Worm (Caenorhabditis elegans) whole organism, young adult: Measurements from ENCODE around the gene idpp-8.

Experiments
- B0019.2 ChIP-seq: fragments of 200-800 bp; sonication (Bioruptor generic); conservative IDR thresholded peaks from 2 replicates; pipeline ENCODE4 v1.3.6; 2022; ENCODE audit warnings: missing genetic modification reagents, missing genetic modification characterization, missing compliant biosample characterization
- D2030.7 ChIP-seq: fragments of 200-800 bp; sonication (Bioruptor generic); IDR thresholded peaks from 2 replicates; pipeline ENCODE4 v1.3.6; 2022; ENCODE audit warnings: missing genetic modification reagents, missing genetic modification characterization, missing compliant biosample characterization
- F49E8.2 ChIP-seq: sonication (generic microtip); optimal IDR thresholded peaks from 3 replicates; lab custom pipeline; 2017; ENCODE audit warnings: missing genetic modification characterization, mild to moderate bottlenecking, missing compliant biosample characterization, antibody characterized with exemption, moderate library complexity; ENCODE audit not compliant: insufficient read depth
- F57A8.1 ChIP-seq: fragments of 200-800 bp; sonication (Bioruptor generic); optimal IDR thresholded peaks from 2 replicates; lab custom pipeline; 2018; ENCODE audit warnings: mild to moderate bottlenecking, missing genetic modification characterization, moderate library complexity, missing compliant biosample characterization
- T07F8.4 ChIP-seq: sonication (generic microtip); optimal IDR thresholded peaks from 2 replicates; lab custom pipeline; 2016; ENCODE audit warnings: mild to moderate bottlenecking, missing genetic modification characterization, moderate library complexity, missing compliant biosample characterization
- Y53G8AR.9 ChIP-seq: fragments of 200-800 bp; sonication (Bioruptor generic); conservative IDR thresholded peaks from 2 replicates; pipeline ENCODE4 v1.3.6; 2022; ENCODE audit warnings: missing genetic modification reagents, missing genetic modification characterization, missing compliant biosample characterization
- ama-1 ChIP-seq, 3 experiments: fragments of 150-350 bp in 1 of 3; sonication (generic microtip) in 2 of 3; optimal IDR thresholded peaks; 2 replicates each; lab custom pipeline; 2014 to 2018; ENCODE audit warnings: missing biosample characterization in 2 of 3, missing genetic modification characterization in 2 of 3, missing genetic modification reagents in 2 of 3
- aptf-2 ChIP-seq: fragments of 200-800 bp; sonication (Bioruptor generic); conservative IDR thresholded peaks from 2 replicates; pipeline ENCODE4 v1.3.6; 2022; ENCODE audit warnings: missing genetic modification reagents, missing genetic modification characterization, missing compliant biosample characterization
- bed-1 ChIP-seq: fragments of 200-800 bp; sonication (Bioruptor generic); IDR thresholded peaks from 2 replicates; pipeline ENCODE4 v1.3.6; 2022; ENCODE audit warnings: missing genetic modification reagents, missing genetic modification characterization, missing compliant biosample characterization
- bed-2 ChIP-seq: fragments of 200-800 bp; sonication (Bioruptor generic); IDR thresholded peaks from 2 replicates; pipeline ENCODE4 v1.3.6; 2022; ENCODE audit warnings: missing genetic modification reagents, missing genetic modification characterization, missing compliant biosample characterization
- cebp-1 ChIP-seq, 2 experiments: fragments of 200-800 bp in 1 of 2; sonication (Bioruptor generic) in 1 of 2; sonication (generic microtip) in 1 of 2; IDR thresholded peaks in 1 of 2; optimal IDR thresholded peaks in 1 of 2; 2 replicates each; pipeline versions ENCODE4 v1.3.6 to Lab custom; 2017 to 2022; ENCODE audit warnings: missing compliant biosample characterization in 2 of 2, missing genetic modification characterization in 2 of 2, mild to moderate bottlenecking in 1 of 2, missing genetic modification reagents in 1 of 2, moderate library complexity in 1 of 2
- ceh-27 ChIP-seq: fragments of 200-800 bp; sonication (Bioruptor generic); optimal IDR thresholded peaks from 2 replicates; lab custom pipeline; 2018; ENCODE audit warnings: mild to moderate bottlenecking, missing genetic modification characterization, moderate library complexity, missing compliant biosample characterization
- chd-7 ChIP-seq: sonication (generic microtip); optimal IDR thresholded peaks from 2 replicates; lab custom pipeline; 2016; ENCODE audit warnings: mild to moderate bottlenecking, missing genetic modification characterization, moderate library complexity, missing compliant biosample characterization
- ekl-4 ChIP-seq: fragments of 200-800 bp; sonication (Bioruptor generic); IDR thresholded peaks from 2 replicates; pipeline ENCODE4 v1.3.6; 2022; ENCODE audit warnings: missing genetic modification reagents, missing genetic modification characterization, missing compliant biosample characterization
- gei-17 ChIP-seq: fragments of 200-800 bp; sonication (Bioruptor generic); optimal IDR thresholded peaks from 2 replicates; lab custom pipeline; 2018; ENCODE audit warnings: mild to moderate bottlenecking, missing genetic modification characterization, missing compliant biosample characterization
- hlh-12 ChIP-seq: sonication (generic microtip); optimal IDR thresholded peaks from 2 replicates; lab custom pipeline; 2016; ENCODE audit warnings: missing genetic modification characterization, missing compliant biosample characterization
- hmg-20 ChIP-seq: fragments of 200-800 bp; sonication (Bioruptor generic); IDR thresholded peaks from 2 replicates; pipeline ENCODE4 v1.3.6; 2022; ENCODE audit warnings: missing genetic modification reagents, missing genetic modification characterization, missing compliant biosample characterization
- lin-40 ChIP-seq: sonication (generic microtip); optimal IDR thresholded peaks from 2 replicates; lab custom pipeline; 2016; ENCODE audit warnings: missing genetic modification characterization, mild to moderate bottlenecking, missing compliant biosample characterization, missing genotype, missing genetic modification reagents
- mes-4 ChIP-seq: sonication (generic microtip); optimal IDR thresholded peaks from 2 replicates; lab custom pipeline; 2016; ENCODE audit warnings: missing genotype, missing genetic modification characterization, missing compliant biosample characterization
- nfya-2 ChIP-seq: fragments of 200-800 bp; sonication (Bioruptor generic); IDR thresholded peaks from 2 replicates; pipeline ENCODE4 v1.3.6; 2022; ENCODE audit warnings: missing genetic modification reagents, missing genetic modification characterization, missing compliant biosample characterization
- nhr-27 ChIP-seq: fragments of 200-800 bp; sonication (Bioruptor generic); optimal IDR thresholded peaks from 2 replicates; lab custom pipeline; 2018; ENCODE audit warnings: mild to moderate bottlenecking, missing genetic modification characterization, moderate library complexity, missing compliant biosample characterization
- nhr-80 ChIP-seq: sonication (generic microtip); optimal IDR thresholded peaks from 2 replicates; lab custom pipeline; 2016; ENCODE audit warnings: missing genetic modification characterization, missing compliant biosample characterization
- repo-1 ChIP-seq: sonication (generic microtip); optimal IDR thresholded peaks from 2 replicates; lab custom pipeline; 2017; ENCODE audit warnings: mild to moderate bottlenecking, missing genetic modification characterization, missing compliant biosample characterization
- sea-2 ChIP-seq: fragments of 200-800 bp; sonication (Bioruptor generic); IDR thresholded peaks from 2 replicates; pipeline ENCODE4 v1.3.6; 2022; ENCODE audit warnings: missing genetic modification characterization, missing compliant biosample characterization
- snpc-1.1 ChIP-seq: sonication (generic microtip); optimal IDR thresholded peaks from 2 replicates; lab custom pipeline; 2017; ENCODE audit warnings: missing genetic modification characterization, mild to moderate bottlenecking, missing compliant biosample characterization, antibody characterized with exemption, moderate library complexity, missing genotype, missing genetic modification reagents; ENCODE audit not compliant: insufficient read depth
- snpc-1.3 ChIP-seq: sonication (generic microtip); optimal IDR thresholded peaks from 2 replicates; lab custom pipeline; 2017; ENCODE audit warnings: missing genetic modification characterization, mild to moderate bottlenecking, missing compliant biosample characterization, antibody characterized with exemption, moderate library complexity, missing genotype, missing genetic modification reagents; ENCODE audit not compliant: insufficient read depth
- snpc-4 ChIP-seq, 5 experiments: fragments of 150-350 bp in 1 of 5; sonication (generic microtip) in 4 of 5; optimal IDR thresholded peaks; 2 replicates each; lab custom pipeline; 2014 to 2018; ENCODE audit warnings: missing genetic modification characterization in 5 of 5, missing biosample characterization in 3 of 5, antibody characterized with exemption in 2 of 5, mild to moderate bottlenecking in 2 of 5, missing compliant biosample characterization in 2 of 5, missing genotype in 2 of 5, moderate library complexity in 2 of 5, missing genetic modification reagents in 1 of 5
- somi-1 ChIP-seq: fragments of 200-800 bp; sonication (Bioruptor generic); optimal IDR thresholded peaks from 2 replicates; lab custom pipeline; 2018; ENCODE audit warnings: mild to moderate bottlenecking, missing genetic modification characterization, missing compliant biosample characterization
- sptf-2 ChIP-seq: fragments of 200-800 bp; sonication (Bioruptor generic); optimal IDR thresholded peaks from 2 replicates; lab custom pipeline; 2018; ENCODE audit warnings: mild to moderate bottlenecking, missing genetic modification characterization, missing compliant biosample characterization
- tbx-9 ChIP-seq: sonication (generic microtip); optimal IDR thresholded peaks from 2 replicates; lab custom pipeline; 2016; ENCODE audit warnings: borderline replicate concordance, missing genetic modification characterization, inconsistent platforms, missing compliant biosample characterization
- ztf-26 ChIP-seq: sonication (generic microtip); optimal IDR thresholded peaks from 2 replicates; lab custom pipeline; 2017; ENCODE audit warnings: missing genetic modification characterization, missing compliant biosample characterization
- ztf-3 ChIP-seq: fragments of 200-800 bp; sonication (Bioruptor generic); optimal IDR thresholded peaks from 2 replicates; lab custom pipeline; 2018; ENCODE audit warnings: mild to moderate bottlenecking, missing genetic modification characterization, missing compliant biosample characterization
- ztf-6 ChIP-seq: fragments of 200-800 bp; sonication (Bioruptor generic); IDR thresholded peaks from 2 replicates; pipeline ENCODE4 v1.3.6; 2022; ENCODE audit warnings: missing genetic modification reagents, missing genetic modification characterization, missing compliant biosample characterization

The idpp-8 gene

DNA sequence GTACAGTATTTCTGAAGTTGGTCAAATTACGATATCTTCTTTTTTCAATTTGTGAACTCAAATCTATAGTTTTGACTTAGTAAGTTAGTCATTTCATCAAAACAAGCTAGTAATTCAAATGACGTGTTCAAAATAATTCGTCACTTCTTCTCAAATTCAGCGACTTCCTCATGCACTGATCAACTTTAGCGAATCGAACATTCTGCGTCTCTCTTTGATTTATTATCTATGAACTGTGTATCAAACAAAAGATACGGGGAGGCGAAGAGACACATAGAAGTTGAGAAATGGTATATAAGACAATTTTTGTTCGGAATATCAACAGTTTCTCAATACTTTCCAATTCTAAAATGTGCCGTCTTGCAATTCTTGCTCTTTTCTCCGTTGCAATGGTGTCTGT is 3.4 kb upstream of the idpp-8 start, which contains the start of gene srlf-34:
Gene srlf-34, plus strand, starts transcription at position 321 of the 400 bp plus-strand sequence.
- no peak for TF ChIP-seq aptf-2 (GFP tag; lab: Robert Waterston, UW)
- TF ChIP-seq nhr-27 (tag; lab: Kevin White, UChicago), result no peak

DNA sequence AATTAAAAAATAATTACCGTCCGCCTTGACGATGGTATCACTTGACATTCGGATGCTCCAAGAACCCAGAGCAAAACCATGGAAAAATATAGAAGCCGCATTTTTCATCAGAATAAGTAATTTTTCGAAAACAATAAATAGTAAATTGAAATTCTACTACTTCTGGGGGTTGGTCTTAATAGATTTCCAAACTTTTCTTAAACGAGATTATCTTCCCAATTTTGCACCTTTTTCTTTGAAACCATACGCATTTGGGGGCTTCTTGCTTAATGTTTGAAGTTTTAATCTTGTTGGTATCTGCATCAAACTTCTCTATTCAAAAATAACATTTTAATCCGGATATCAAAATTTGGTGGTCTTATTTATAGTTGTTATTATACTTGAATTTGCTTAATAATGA is 767 bp downstream of the idpp-8 start, which contains the start of gene gcy-5:
Gene gcy-5, minus strand, starts transcription at position 101 of the 400 bp plus-strand sequence.
- TF ChIP-seq hlh-12 (tag; lab: Kevin White, UChicago) (no peak), ceh-27 (GFP tag; lab: Kevin White, UChicago) (no peak)
- TF ChIP-seq, all 124 proteins: peak for 0

DNA sequence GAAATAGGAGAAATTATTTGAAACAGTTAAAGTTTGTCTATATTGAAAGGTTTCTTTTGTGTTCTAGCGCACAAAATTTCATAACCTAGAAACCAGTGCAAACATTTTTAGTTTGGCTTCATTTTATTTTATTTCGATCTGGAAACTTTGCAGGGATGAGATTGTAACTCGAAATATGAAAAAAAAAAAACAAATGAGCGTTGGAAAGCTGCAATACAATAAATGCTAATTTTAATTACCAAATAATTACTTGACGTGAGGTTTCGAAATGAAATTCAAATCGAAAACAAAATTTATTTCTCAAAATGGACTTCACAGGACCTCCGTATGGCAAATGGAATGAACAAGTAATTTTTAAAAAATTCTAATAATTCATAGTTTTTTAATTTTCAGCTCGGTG is 1.7 kb downstream of the idpp-8 start, which contains the start of gene M02G9.4:
Gene M02G9.4, plus strand, starts transcription at position 301 of the 400 bp plus-strand sequence.
- TF ChIP-seq bed-2 (GFP tag; lab: Robert Waterston, UW) (no peak), tbx-9 (tag; lab: Kevin White, UChicago) (no peak), F49E8.2 (tag; lab: Kevin White, UChicago) (no peak), F57A8.1 (GFP tag; lab: Kevin White, UChicago) (no peak), hmg-20 (GFP tag; lab: Robert Waterston, UW) (no peak), B0019.2 (GFP tag; lab: Robert Waterston, UW) (no peak), ceh-27 (GFP tag; lab: Kevin White, UChicago) (no peak), gei-17 (GFP tag; lab: Kevin White, UChicago) (no peak), Y53G8AR.9 (GFP tag; lab: Robert Waterston, UW) (no peak), repo-1 (tag; lab: Kevin White, UChicago) (no peak), ztf-3 (GFP tag; lab: Kevin White, UChicago) (no peak), lin-40 (tag; lab: Kevin White, UChicago) (no peak), T07F8.4 (tag; lab: Kevin White, UChicago) (no peak), chd-7 (tag; lab: Kevin White, UChicago) (no peak), D2030.7 (GFP tag; lab: Robert Waterston, UW) (no peak), mes-4 (tag; lab: Kevin White, UChicago) (no peak)

DNA sequence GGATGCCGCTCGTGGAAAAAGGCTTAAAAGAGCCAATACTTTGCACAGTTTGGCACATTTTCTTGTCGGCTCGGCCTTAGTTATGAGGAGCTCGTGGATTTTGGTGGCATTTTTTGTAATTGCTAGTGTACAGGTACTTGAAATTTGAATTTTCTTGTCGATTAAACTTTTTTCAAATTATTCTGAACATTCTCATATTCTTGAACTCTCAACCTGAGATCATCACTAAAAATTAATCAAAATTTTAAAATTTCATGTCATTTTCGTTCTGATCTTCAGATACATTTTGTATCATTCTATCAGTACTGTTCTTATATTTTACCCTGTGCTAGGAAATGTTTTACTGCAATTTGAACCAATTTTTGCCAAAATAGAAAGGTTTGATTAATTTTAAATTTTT is 6.1 kb downstream of the idpp-8 start, which contains the start of gene idpp-4:
Gene idpp-4, plus strand, starts transcription at position 51 of the 400 bp plus-strand sequence.
- no peak for TF ChIP-seq F57A8.1 (GFP tag; lab: Kevin White, UChicago)
- no peak for TF ChIP-seq sea-2 (GFP tag; lab: Robert Waterston, UW)
- no peak for TF ChIP-seq ekl-4
- TF ChIP-seq snpc-1.3, result no peak
- TF ChIP-seq nfya-2 (GFP tag; lab: Robert Waterston, UW), result no peak
- TF ChIP-seq bed-2 (GFP tag; lab: Robert Waterston, UW), result no peak
- TF ChIP-seq snpc-1.1, result no peak
- TF ChIP-seq snpc-4 (GFP tag; optimal IDR thresholded peaks at IDR 0.05; lab: Kevin White, UChicago), result no peak
- no peak for TF ChIP-seq snpc-4 (tag; optimal IDR thresholded peaks at IDR 0.05; lab: Kevin White, UChicago)
- no peak for TF ChIP-seq sptf-2 (GFP tag; lab: Kevin White, UChicago)
- no peak for TF ChIP-seq somi-1 (GFP tag; lab: Kevin White, UChicago)
- TF ChIP-seq nhr-80 (tag; lab: Kevin White, UChicago), result no peak
- no peak for TF ChIP-seq ztf-6 (GFP tag; lab: Robert Waterston, UW)
- no peak for TF ChIP-seq F49E8.2 (tag; lab: Kevin White, UChicago)
- TF ChIP-seq ama-1 (optimal IDR thresholded peaks at IDR 0.05; lab: Kevin White, UChicago), result no peak
- TF ChIP-seq ama-1 (GFP tag; optimal IDR thresholded peaks at IDR 0.05; lab: Kevin White, UChicago), result no peak
- TF ChIP-seq bed-1 (GFP tag; lab: Robert Waterston, UW), result no peak
- no peak for TF ChIP-seq cebp-1 (GFP tag; IDR thresholded peaks at IDR 0.05; lab: Robert Waterston, UW)
- no peak for TF ChIP-seq cebp-1 (tag; optimal IDR thresholded peaks at IDR 0.05; lab: Kevin White, UChicago)
- TF ChIP-seq ztf-26 (tag; lab: Kevin White, UChicago), result no peak
- TF ChIP-seq, all 124 proteins: peak for 0
